Worm (Caenorhabditis elegans) whole organism, midembryonic: Measurements from ENCODE around the gene B0546.4.
"Not testable (repeated sequence)": the region's sequence is repeated elsewhere in the genome, so short reads cannot be mapped to it uniquely, and the experiment has no call there.

Experiments
- T22C8.4 ChIP-seq: fragments of 200-800 bp; sonication (Bioruptor generic); IDR thresholded peaks from 2 replicates; pipeline ENCODE4 v1.3.6; 2022; ENCODE audit warnings: missing genetic modification characterization, missing compliant biosample characterization
- cog-1 ChIP-seq: sonication (generic microtip); optimal IDR thresholded peaks from 2 replicates; lab custom pipeline; 2016; ENCODE audit warnings: missing genetic modification characterization, missing compliant biosample characterization
- flt-1 ChIP-seq: fragments of 200-800 bp; sonication (Bioruptor generic); IDR thresholded peaks from 2 replicates; pipeline ENCODE4 v1.3.6; 2022; ENCODE audit warnings: missing genetic modification characterization, missing compliant biosample characterization
- klf-2 ChIP-seq: fragments of 200-800 bp; sonication (Bioruptor generic); conservative IDR thresholded peaks from 2 replicates; pipeline ENCODE4 v1.3.6; 2022; ENCODE audit warnings: missing genetic modification reagents, missing genetic modification characterization, missing compliant biosample characterization
- med-1 ChIP-seq: sonication (generic microtip); optimal IDR thresholded peaks from 2 replicates; lab custom pipeline; 2017; ENCODE audit warnings: missing genetic modification characterization, mild to moderate bottlenecking, missing compliant biosample characterization, antibody characterized with exemption, missing genetic modification reagents; ENCODE audit not compliant: insufficient read depth
- ref-1 ChIP-seq: fragments of 200-800 bp; sonication (Bioruptor generic); conservative IDR thresholded peaks from 2 replicates; pipeline ENCODE4 v1.3.6; 2022; ENCODE audit warnings: missing genetic modification reagents, missing genetic modification characterization, missing compliant biosample characterization
- tab-1 ChIP-seq: fragments of 200-800 bp; sonication (Bioruptor generic); IDR thresholded peaks from 2 replicates; pipeline ENCODE4 v1.3.6; 2022; ENCODE audit warnings: missing genetic modification characterization, missing compliant biosample characterization
- ztf-23 ChIP-seq: fragments of 200-800 bp; sonication (Bioruptor generic); IDR thresholded peaks from 2 replicates; pipeline ENCODE4 v1.3.6; 2022; ENCODE audit warnings: missing genetic modification reagents, missing genetic modification characterization, missing compliant biosample characterization
- ztf-29 ChIP-seq: fragments of 200-800 bp; sonication (Bioruptor generic); IDR thresholded peaks from 2 replicates; pipeline ENCODE4 v1.3.6; 2022; ENCODE audit warnings: missing genetic modification reagents, missing genetic modification characterization, missing compliant biosample characterization

B0546.4 gene

ce11 chrIV:3395581-3395980 lies 11.6 kb upstream of the B0546.4 start, which contains the start of gene C04C3.14:
Gene C04C3.14, plus strand, starts transcription at chrIV:3395881.
- TF ChIP-seq flt-1 (GFP tag; lab: Robert Waterston, UW) (no peak), ztf-23 (GFP tag; lab: Robert Waterston, UW) (no peak), cog-1 (no peak), tab-1 (GFP tag; lab: Robert Waterston, UW) (no peak), ref-1 (GFP tag; lab: Robert Waterston, UW) (no peak), klf-2 (no peak), T22C8.4 (no peak), med-1 (no peak), ztf-29 (GFP tag; lab: Robert Waterston, UW) (no peak)

ce11 chrIV:3394066-3394465 lies 10.1 kb upstream of the B0546.4 start, which contains the start of gene C04C3.4:
Gene C04C3.4, plus strand, starts transcription at chrIV:3394366.
- TF ChIP-seq T22C8.4; ztf-29 (GFP tag; lab: Robert Waterston, UW); cog-1: not testable (repeated sequence)

ce11 chrIV:3389999-3390398 lies 6.1 kb upstream of the B0546.4 start, which contains the start of gene B0546.5:
Gene B0546.5, minus strand, starts transcription at chrIV:3390099.
- not testable (repeated sequence) for TF ChIP-seq klf-2; T22C8.4; ref-1 (GFP tag; lab: Robert Waterston, UW)

- TF ChIP-seq flt-1 (GFP tag; lab: Robert Waterston, UW), result no peak
- TF ChIP-seq T22C8.4, result no peak
- no peak for TF ChIP-seq tab-1 (GFP tag; lab: Robert Waterston, UW)
- TF ChIP-seq cog-1, result no peak
- no peak for TF ChIP-seq ztf-23 (GFP tag; lab: Robert Waterston, UW)
Observed at ce11 chrIV:3386504-3387290, 2.8 kb upstream of the B0546.4 start.

ce11 chrIV:3385337-3386215 lies 1.6 kb upstream of the B0546.4 start, which contains the start of gene mai-2:
Gene mai-2, plus strand, starts transcription at chrIV:3385910.
- TF ChIP-seq flt-1 (GFP tag; lab: Robert Waterston, UW) (no peak), klf-2 (no peak), tab-1 (GFP tag; lab: Robert Waterston, UW) (no peak), cog-1 (no peak), ref-1 (GFP tag; lab: Robert Waterston, UW) (no peak), ztf-23 (GFP tag; lab: Robert Waterston, UW) (no peak), T22C8.4 (no peak), med-1 (no peak), ztf-29 (GFP tag; lab: Robert Waterston, UW) (no peak)

ce11 chrIV:3384593-3384992 lies 646 bp upstream of the B0546.4 start:
- TF ChIP-seq ztf-23 (GFP tag; lab: Robert Waterston, UW), result no peak
- peak; percentile 62 for TF ChIP-seq cog-1
- TF ChIP-seq klf-2, result no peak
- TF ChIP-seq tab-1 (GFP tag; lab: Robert Waterston, UW), result no peak
- no peak for TF ChIP-seq T22C8.4
- TF ChIP-seq flt-1 (GFP tag; lab: Robert Waterston, UW), result no peak

ce11 chrIV:3383203-3383602 lies 744 bp downstream of the B0546.4 start:
- TF ChIP-seq med-1, result no peak
- no peak for TF ChIP-seq T22C8.4
- no peak for TF ChIP-seq cog-1
- no peak for TF ChIP-seq ztf-29 (GFP tag; lab: Robert Waterston, UW)
- no peak for TF ChIP-seq ztf-23 (GFP tag; lab: Robert Waterston, UW)
- TF ChIP-seq flt-1 (GFP tag; lab: Robert Waterston, UW), result no peak
- no peak for TF ChIP-seq tab-1 (GFP tag; lab: Robert Waterston, UW)
- TF ChIP-seq klf-2, result no peak
- no peak for TF ChIP-seq ref-1 (GFP tag; lab: Robert Waterston, UW)

ce11 chrIV:3382338-3382907 lies 1.5 kb downstream of the B0546.4 start, which contains the start of gene B0546.3:
Gene B0546.3, minus strand, starts transcription at chrIV:3382841.
- no peak for TF ChIP-seq tab-1 (GFP tag; lab: Robert Waterston, UW)
- TF ChIP-seq med-1, result no peak
- TF ChIP-seq cog-1, result no peak
- TF ChIP-seq T22C8.4, result no peak
- TF ChIP-seq flt-1 (GFP tag; lab: Robert Waterston, UW), result no peak
- no peak for TF ChIP-seq klf-2
- TF ChIP-seq ztf-29 (GFP tag; lab: Robert Waterston, UW), result no peak
- TF ChIP-seq ztf-23 (GFP tag; lab: Robert Waterston, UW), result no peak
- no peak for TF ChIP-seq ref-1 (GFP tag; lab: Robert Waterston, UW)

- TF ChIP-seq klf-2 (no peak), cog-1 (no peak), ztf-29 (GFP tag; lab: Robert Waterston, UW) (no peak), med-1 (no peak), ztf-23 (GFP tag; lab: Robert Waterston, UW) (no peak), tab-1 (GFP tag; lab: Robert Waterston, UW) (no peak), flt-1 (GFP tag; lab: Robert Waterston, UW) (no peak), ref-1 (GFP tag; lab: Robert Waterston, UW) (no peak), T22C8.4 (no peak)
Observed at ce11 chrIV:3378080-3378804, 5.7 kb downstream of the B0546.4 start, which contains the start of gene otub-4. Gene otub-4, minus strand, starts transcription at chrIV:3378130.
